Comparison of ENCODE assay signal across 1 fruit fly cellular context in genomic region chrX:11528026-11528702, dm6.
A peak's percentile ranks its signal among the peaks of the same experiment; 100 is the strongest.
TF ChIP-seq lines count a peak whose summit lies in the region.

No protein-coding gene starts in this region.

TF ChIP-seq in whole organism, embryonic, 481 proteins besides CTCF, POLR2A, EP300 and RAD21 (continued from another document):
- TF ChIP-seq Nf-YA (GFP tag; IDR thresholded peaks at IDR 0.05; lab: Robert Waterston, UW) (peak; percentile 48; the same call in 1 of the 2 replicates), chinmo (GFP tag; IDR thresholded peaks at IDR 0.05; lab: Robert Waterston, UW; ENCODE audit: partially characterized antibody) (no peak), CG1602 (GFP tag; optimal IDR thresholded peaks at IDR 0.05; lab: Kevin White, UChicago) (peak; percentile 77), CG14860 (GFP tag; IDR thresholded peaks at IDR 0.05; lab: Robert Waterston, UW; ENCODE audit: partially characterized antibody) (no peak), ERR (GFP tag; optimal IDR thresholded peaks at IDR 0.05; lab: Kevin White, UChicago) (no peak), CG12155 (GFP tag; optimal IDR thresholded peaks at IDR 0.05; lab: Kevin White, UChicago) (peak; percentile 31), fru (optimal IDR thresholded peaks at IDR 0.05; lab: Kevin White, UChicago) (no peak)
